Fruit fly (Drosophila melanogaster) whole organism, embryonic: ENCODE data around the gene Polr3E.

Experiments
- Atf6 ChIP-seq: fragments of 200-800 bp; sonication (Bioruptor generic); IDR thresholded peaks from 2 replicates; pipeline ENCODE4 v1.3.6; 2022; ENCODE audit warnings: missing biosample characterization, missing genetic modification characterization
- CG10209 ChIP-seq: fragments of 200-800 bp; sonication (Bioruptor generic); optimal IDR thresholded peaks from 3 replicates; lab custom pipeline; 2017; ENCODE audit warnings: missing biosample characterization, mild to moderate bottlenecking, missing genetic modification characterization, missing genetic modification reagents
- CG10431 ChIP-seq: fragments of 200-800 bp; sonication (Bioruptor generic); optimal IDR thresholded peaks from 3 replicates; lab custom pipeline; 2018; ENCODE audit warnings: missing biosample characterization, mild to moderate bottlenecking, missing genetic modification characterization
- CG11504 ChIP-seq: fragments of 200-800 bp; sonication (Bioruptor generic); optimal IDR thresholded peaks from 3 replicates; lab custom pipeline; 2019; ENCODE audit warnings: missing biosample characterization, mild to moderate bottlenecking, missing genetic modification characterization, moderate library complexity
- CG12236 ChIP-seq: fragments of 200-800 bp; sonication (Bioruptor generic); optimal IDR thresholded peaks from 2 replicates; lab custom pipeline; 2016; ENCODE audit warnings: missing biosample characterization, missing genetic modification characterization
- CG12659 ChIP-seq: fragments of 200-800 bp; sonication (Bioruptor generic); optimal IDR thresholded peaks from 3 replicates; lab custom pipeline; 2017; ENCODE audit warnings: mild to moderate bottlenecking, missing biosample characterization, missing genetic modification reagents, missing genetic modification characterization
- CG1792 ChIP-seq: fragments of 200-800 bp; sonication (Bioruptor generic); optimal IDR thresholded peaks from 2 replicates; lab custom pipeline; 2016; ENCODE audit warnings: missing biosample characterization, missing genetic modification characterization
- CG18476 ChIP-seq: fragments of 200-800 bp; sonication (Bioruptor generic); optimal IDR thresholded peaks from 2 replicates; lab custom pipeline; 2016; ENCODE audit warnings: missing biosample characterization, mild to moderate bottlenecking, missing genetic modification characterization
- CG2199 ChIP-seq: fragments of 200-800 bp; sonication (Bioruptor generic); IDR thresholded peaks from 3 replicates; pipeline ENCODE4 v1.3.6; 2022; ENCODE audit warnings: missing biosample characterization, missing genetic modification characterization
- CG2678 ChIP-seq: fragments of 200-800 bp; sonication (Bioruptor generic); optimal IDR thresholded peaks from 3 replicates; lab custom pipeline; 2019; ENCODE audit warnings: missing biosample characterization, mild to moderate bottlenecking, missing genetic modification characterization, moderate library complexity
- CG3407 ChIP-seq: fragments of 200-800 bp; sonication (Bioruptor generic); optimal IDR thresholded peaks from 2 replicates; lab custom pipeline; 2018; ENCODE audit warnings: missing biosample characterization, mild to moderate bottlenecking, missing genetic modification characterization
- CG43689 ChIP-seq: fragments of 200-800 bp; sonication (Bioruptor generic); IDR thresholded peaks from 2 replicates; pipeline ENCODE4 v1.3.6; 2022; ENCODE audit warnings: missing biosample characterization, missing genetic modification characterization
- CG4854 ChIP-seq: fragments of 200-800 bp; sonication (Bioruptor generic); optimal IDR thresholded peaks from 2 replicates; lab custom pipeline; 2016; ENCODE audit warnings: missing biosample characterization, missing genetic modification characterization, inconsistent platforms
- CG6254 ChIP-seq: fragments of 200-800 bp; sonication (Bioruptor generic); optimal IDR thresholded peaks from 3 replicates; lab custom pipeline; 2017; ENCODE audit warnings: mild to moderate bottlenecking, missing biosample characterization, missing genetic modification reagents, missing genetic modification characterization
- CG8765 ChIP-seq: fragments of 200-800 bp; sonication (Bioruptor generic); IDR thresholded peaks from 2 replicates; pipeline ENCODE4 v1.3.6; 2022; ENCODE audit warnings: missing biosample characterization, missing genetic modification characterization
- CG9609 ChIP-seq: fragments of 200-800 bp; sonication (Bioruptor generic); optimal IDR thresholded peaks from 3 replicates; lab custom pipeline; 2016; ENCODE audit warnings: missing biosample characterization, missing genetic modification characterization
- Dbx ChIP-seq: fragments of 200-800 bp; sonication (Bioruptor generic); IDR thresholded peaks from 3 replicates; pipeline ENCODE4 v1.3.6; 2022; ENCODE audit warnings: missing biosample characterization, missing genetic modification characterization
- Dip3 ChIP-seq: fragments of 200-800 bp; sonication (Bioruptor generic); optimal IDR thresholded peaks from 3 replicates; lab custom pipeline; 2016; ENCODE audit warnings: missing biosample characterization, missing genetic modification characterization
- Drgx ChIP-seq: fragments of 200-800 bp; sonication (Bioruptor generic); IDR thresholded peaks from 2 replicates; pipeline ENCODE4 v1.3.6; 2022; ENCODE audit warnings: missing biosample characterization, missing genetic modification characterization
- HLH4C ChIP-seq: fragments of 200-800 bp; sonication (Bioruptor generic); IDR thresholded peaks from 3 replicates; pipeline ENCODE4 v1.3.6; 2022; ENCODE audit warnings: missing biosample characterization, missing genetic modification characterization; ENCODE audit not compliant: partially characterized antibody
- Hr3 ChIP-seq: fragments of 200-800 bp; sonication (Bioruptor generic); optimal IDR thresholded peaks from 3 replicates; lab custom pipeline; 2016; ENCODE audit warnings: missing biosample characterization, missing genetic modification characterization
- Hr78 ChIP-seq, 2 experiments: fragments of 200-800 bp in 1 of 2; fragments of >200 bp in 1 of 2; sonication (Bioruptor generic) in 1 of 2; optimal IDR thresholded peaks; 2 replicates each; lab custom pipeline; 2017 to 2019; ENCODE audit warnings: missing biosample characterization in 2 of 2, missing genetic modification characterization in 2 of 2, mild to moderate bottlenecking in 1 of 2, moderate library complexity in 1 of 2
- Med ChIP-seq: fragments of 200-800 bp; sonication (Bioruptor generic); peaks from one replicate; lab custom pipeline; 2016; ENCODE audit warnings: missing biosample characterization, missing genetic modification characterization, mild to moderate bottlenecking, inconsistent platforms, moderate library complexity
- Neu2 ChIP-seq: fragments of 200-800 bp; sonication (Bioruptor generic); optimal IDR thresholded peaks from 3 replicates; lab custom pipeline; 2016; ENCODE audit warnings: missing biosample characterization, missing genetic modification characterization, borderline replicate concordance
- Ravus ChIP-seq: fragments of 200-800 bp; sonication (Bioruptor generic); IDR thresholded peaks from 2 replicates; pipeline ENCODE4 v1.3.6; 2022; ENCODE audit warnings: missing biosample characterization, missing genetic modification characterization
- Rx ChIP-seq: fragments of 200-800 bp; sonication (Bioruptor generic); IDR thresholded peaks from 2 replicates; pipeline ENCODE4 v1.3.6; 2022; ENCODE audit warnings: missing biosample characterization, missing genetic modification characterization
- Vsx1 ChIP-seq: fragments of 200-800 bp; sonication (Bioruptor generic); optimal IDR thresholded peaks from 2 replicates; lab custom pipeline; 2017; ENCODE audit warnings: missing biosample characterization, mild to moderate bottlenecking, missing genetic modification characterization, missing genetic modification reagents
- abd-A ChIP-seq: fragments of 200-800 bp; sonication (Bioruptor generic); optimal IDR thresholded peaks from 3 replicates; lab custom pipeline; 2019; ENCODE audit warnings: missing biosample characterization, mild to moderate bottlenecking, missing genetic modification characterization, moderate library complexity
- cas ChIP-seq: fragments of 200-800 bp; sonication (Bioruptor generic); IDR thresholded peaks from 2 replicates; pipeline ENCODE4 v1.3.6; 2022; ENCODE audit warnings: missing biosample characterization, missing genetic modification characterization
- chif ChIP-seq, 2 experiments: fragments of 200-800 bp; sonication (Bioruptor generic); optimal IDR thresholded peaks; 3 replicates each; lab custom pipeline; 2016; ENCODE audit warnings: missing biosample characterization in 2 of 2, missing genetic modification characterization in 2 of 2
- crc ChIP-seq: fragments of 200-800 bp; sonication (Bioruptor generic); optimal IDR thresholded peaks from 2 replicates; lab custom pipeline; 2016; ENCODE audit warnings: missing biosample characterization, missing genetic modification characterization
- croc ChIP-seq: fragments of 200-800 bp; sonication (Bioruptor generic); conservative IDR thresholded peaks from 3 replicates; pipeline ENCODE4 v1.3.6; 2022; ENCODE audit warnings: missing biosample characterization, missing genetic modification characterization
- cwo ChIP-seq: fragments of 200-800 bp; sonication (Bioruptor generic); optimal IDR thresholded peaks from 3 replicates; lab custom pipeline; 2017; ENCODE audit warnings: missing biosample characterization, missing genetic modification characterization, mild to moderate bottlenecking, moderate library complexity, missing genetic modification reagents
- disco-r ChIP-seq: fragments of 200-800 bp; sonication (Bioruptor generic); optimal IDR thresholded peaks from 2 replicates; lab custom pipeline; 2016; ENCODE audit warnings: missing biosample characterization, missing genetic modification characterization
- dmrt99B ChIP-seq: fragments of 200-800 bp; sonication (Bioruptor generic); optimal IDR thresholded peaks from 2 replicates; lab custom pipeline; 2018; ENCODE audit warnings: missing biosample characterization, mild to moderate bottlenecking, missing genetic modification characterization, moderate library complexity
- emc ChIP-seq: fragments of 200-800 bp; sonication (Bioruptor generic); optimal IDR thresholded peaks from 2 replicates; lab custom pipeline; 2016; ENCODE audit warnings: missing biosample characterization, missing genetic modification characterization
- fu2 ChIP-seq: fragments of 200-800 bp; sonication (Bioruptor generic); optimal IDR thresholded peaks from 2 replicates; lab custom pipeline; 2016; ENCODE audit warnings: missing biosample characterization, missing genetic modification characterization
- gro ChIP-seq: fragments of 200-800 bp; sonication (Bioruptor generic); optimal IDR thresholded peaks from 2 replicates; lab custom pipeline; 2016; ENCODE audit warnings: missing biosample characterization, missing genetic modification characterization
- kni ChIP-seq: fragments of 200-800 bp; sonication (Bioruptor generic); optimal IDR thresholded peaks from 3 replicates; lab custom pipeline; 2017; ENCODE audit warnings: mild to moderate bottlenecking, missing biosample characterization, missing genetic modification reagents, missing genetic modification characterization
- lilli ChIP-seq: fragments of 200-800 bp; sonication (Bioruptor generic); optimal IDR thresholded peaks from 3 replicates; lab custom pipeline; 2016; ENCODE audit warnings: missing biosample characterization, missing genetic modification characterization
- maf-S ChIP-seq: fragments of 200-800 bp; sonication (Bioruptor generic); optimal IDR thresholded peaks from 2 replicates; lab custom pipeline; 2016; ENCODE audit warnings: missing biosample characterization, missing genetic modification characterization
- mam ChIP-seq: fragments of 200-800 bp; sonication (Bioruptor generic); optimal IDR thresholded peaks from 3 replicates; lab custom pipeline; 2016; ENCODE audit warnings: missing biosample characterization, missing genetic modification characterization
- nmo ChIP-seq: fragments of 200-800 bp; sonication (Bioruptor generic); optimal IDR thresholded peaks from 2 replicates; lab custom pipeline; 2018; ENCODE audit warnings: missing biosample characterization, mild to moderate bottlenecking, missing genetic modification characterization, moderate library complexity
- pnt ChIP-seq: fragments of 200-800 bp; sonication (Bioruptor generic); optimal IDR thresholded peaks from 3 replicates; lab custom pipeline; 2016; ENCODE audit warnings: missing biosample characterization, missing genetic modification characterization
- psq ChIP-seq: fragments of 200-800 bp; sonication (Bioruptor generic); optimal IDR thresholded peaks from 2 replicates; lab custom pipeline; 2017; ENCODE audit warnings: missing biosample characterization, missing genetic modification characterization
- sob ChIP-seq: fragments of 200-800 bp; sonication (Bioruptor generic); IDR thresholded peaks from 2 replicates; pipeline ENCODE4 v1.3.6; 2022; ENCODE audit warnings: missing biosample characterization, missing genetic modification characterization
- sr ChIP-seq: fragments of 200-800 bp; sonication (Bioruptor generic); IDR thresholded peaks from 3 replicates; pipeline ENCODE4 v1.3.6; 2022; ENCODE audit warnings: missing biosample characterization, missing genetic modification characterization
- tin ChIP-seq: fragments of 200-800 bp; sonication (Bioruptor generic); optimal IDR thresholded peaks from 3 replicates; lab custom pipeline; 2016; ENCODE audit warnings: missing biosample characterization, missing genetic modification characterization
- vnd ChIP-seq: fragments of 200-800 bp; sonication (Bioruptor generic); IDR thresholded peaks from 3 replicates; pipeline ENCODE4 v1.3.6; 2022; ENCODE audit warnings: missing biosample characterization, missing genetic modification characterization; ENCODE audit not compliant: partially characterized antibody
- wek ChIP-seq: fragments of 200-800 bp; sonication (Bioruptor generic); optimal IDR thresholded peaks from 3 replicates; lab custom pipeline; 2018; ENCODE audit warnings: missing biosample characterization, mild to moderate bottlenecking, missing genetic modification characterization, moderate library complexity
- z ChIP-seq: fragments of 200-800 bp; sonication (Bioruptor generic); IDR thresholded peaks from 3 replicates; pipeline ENCODE4 v1.3.6; 2022; ENCODE audit warnings: missing biosample characterization, missing genetic modification characterization

Polr3E gene

DNA sequence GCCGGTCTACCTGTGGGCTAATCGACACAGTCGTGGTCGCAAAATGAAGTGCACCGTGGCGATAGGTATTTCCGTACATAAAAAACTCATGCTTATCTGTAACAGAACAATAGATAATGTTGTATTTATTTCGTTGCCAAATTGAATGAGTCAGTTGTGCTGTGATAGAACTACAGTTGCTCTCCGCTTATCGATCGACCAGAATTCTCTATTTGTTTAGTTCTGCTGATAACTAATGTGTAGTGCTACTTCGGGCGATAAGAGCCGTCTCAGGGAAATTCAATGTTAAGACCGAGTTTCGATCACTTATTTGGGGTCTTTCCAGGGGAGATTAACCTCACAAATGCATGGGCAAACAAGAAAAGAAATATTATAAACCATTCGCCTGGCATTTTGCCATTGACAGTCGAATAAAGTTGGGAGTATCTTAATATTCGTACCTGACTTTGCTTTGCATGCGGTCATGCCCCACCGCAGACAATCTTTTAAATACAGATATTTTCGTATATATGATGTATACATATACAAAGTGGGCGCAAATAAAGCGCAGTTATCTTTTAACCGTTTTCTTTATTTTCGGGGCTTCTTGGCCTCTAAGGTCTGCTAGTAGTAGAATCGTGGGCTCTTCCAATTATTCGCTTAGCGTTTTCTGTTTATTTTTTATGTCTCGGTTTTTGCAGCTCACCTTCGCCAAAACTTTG lies 4.8 kb downstream of the Polr3E start:
- TF ChIP-seq z (no peak), tin (no peak), vnd (no peak), Hr3 (GFP tag; lab: Kevin White, UChicago) (no peak), CG11504 (tag; lab: Kevin White, UChicago) (no peak), gro (GFP tag; lab: Kevin White, UChicago) (peak; percentile 14), CG2678 (no peak), HLH4C (no peak), sob (GFP tag; lab: Robert Waterston, UW) (no peak), CG10209 (no peak), Drgx (GFP tag; lab: Robert Waterston, UW) (no peak), Ravus (no peak), wek (GFP tag; lab: Kevin White, UChicago) (no peak), Rx (GFP tag; lab: Robert Waterston, UW) (no peak), lilli (no peak), mam (GFP tag; lab: Kevin White, UChicago) (no peak), cwo (GFP tag; lab: Kevin White, UChicago) (peak; percentile 30), CG6254 (GFP tag; lab: Kevin White, UChicago) (peak; percentile 30), Dip3 (GFP tag; lab: Kevin White, UChicago) (no peak), chif (GFP tag; optimal IDR thresholded peaks at IDR 0.05; lab: Kevin White, UChicago) (no peak), sr (GFP tag; lab: Robert Waterston, UW) (no peak), Dbx (GFP tag; lab: Robert Waterston, UW) (no peak), Vsx1 (GFP tag; lab: Kevin White, UChicago) (no peak), CG1792 (GFP tag; lab: Kevin White, UChicago) (no peak), nmo (GFP tag; lab: Kevin White, UChicago) (no peak), emc (no peak), fu2 (GFP tag; lab: Kevin White, UChicago) (no peak), Hr78 (GFP tag; optimal IDR thresholded peaks at IDR 0.05; lab: Kevin White, UChicago) (peak in 1 of 2 experiments; percentile 11), CG8765 (no peak), dmrt99B (tag; lab: Kevin White, UChicago) (no peak), CG9609 (no peak), CG43689 (GFP tag; lab: Robert Waterston, UW) (no peak), cas (no peak), Med (GFP tag; lab: Kevin White, UChicago) (peak; percentile 75), psq (GFP tag; lab: Kevin White, UChicago) (no peak), abd-A (tag; lab: Kevin White, UChicago) (no peak), pnt (no peak), kni (GFP tag; lab: Kevin White, UChicago) (no peak), CG3407 (GFP tag; lab: Kevin White, UChicago) (no peak), CG4854 (GFP tag; lab: Kevin White, UChicago) (no peak), CG18476 (GFP tag; lab: Kevin White, UChicago) (no peak), Neu2 (GFP tag; lab: Kevin White, UChicago) (no peak), maf-S (GFP tag; lab: Kevin White, UChicago) (no peak), CG2199 (GFP tag; lab: Robert Waterston, UW) (no peak), CG10431 (no peak), CG12236 (GFP tag; lab: Kevin White, UChicago) (no peak), CG12659 (GFP tag; lab: Kevin White, UChicago) (no peak), Atf6 (GFP tag; lab: Robert Waterston, UW) (no peak), croc (GFP tag; lab: Robert Waterston, UW) (no peak), disco-r (GFP tag; lab: Kevin White, UChicago) (no peak), crc (GFP tag; lab: Kevin White, UChicago) (no peak)
